Worm (Caenorhabditis elegans) whole organism, L4 larva: ENCODE measurements around the gene clec-218.

Experiments used
- F10B5.3 ChIP-seq: sonication (generic microtip); optimal IDR thresholded peaks from 2 replicates; lab custom pipeline; 2016; ENCODE audit warnings: mild to moderate bottlenecking, missing genetic modification characterization, missing compliant biosample characterization
- F44E2.7 ChIP-seq: fragments of 200-800 bp; sonication (Bioruptor generic); IDR thresholded peaks from 2 replicates; pipeline ENCODE4 v2.1.2; 2022; ENCODE audit warnings: missing genetic modification characterization, missing compliant biosample characterization
- R02D3.7 ChIP-seq: fragments of 150-350 bp; sonication (generic microtip); optimal IDR thresholded peaks from 3 replicates; lab custom pipeline; 2014; ENCODE audit warnings: missing biosample characterization, missing genetic modification characterization
- T20F7.1 ChIP-seq: fragments of 200-800 bp; sonication (Bioruptor generic); optimal IDR thresholded peaks from 2 replicates; lab custom pipeline; 2018; ENCODE audit warnings: mild to moderate bottlenecking, missing genetic modification characterization, missing compliant biosample characterization
- T26A8.4 ChIP-seq: fragments of 200-800 bp; sonication (Bioruptor generic); IDR thresholded peaks from 2 replicates; pipeline ENCODE4 v1.3.6; 2022; ENCODE audit warnings: missing genetic modification characterization, missing compliant biosample characterization
- Y5F2A.4 ChIP-seq: fragments of 200-800 bp; sonication (Bioruptor generic); optimal IDR thresholded peaks from 2 replicates; lab custom pipeline; 2018; ENCODE audit warnings: mild to moderate bottlenecking, missing genetic modification characterization, missing compliant biosample characterization
- ZK337.2 ChIP-seq: fragments of 200-800 bp; sonication (Bioruptor generic); IDR thresholded peaks from 2 replicates; pipeline ENCODE4 v1.3.6; 2022; ENCODE audit warnings: missing genetic modification reagents, missing genetic modification characterization, missing compliant biosample characterization
- ZK546.5 ChIP-seq, 2 experiments: sonication (generic microtip); optimal IDR thresholded peaks; 2 replicates each; lab custom pipeline; 2017; ENCODE audit warnings: missing biosample characterization in 2 of 2, missing genetic modification characterization in 2 of 2
- ceh-20 ChIP-seq: fragments of 200-800 bp; sonication (Bioruptor generic); IDR thresholded peaks from 2 replicates; pipeline ENCODE4 v1.3.6; 2022; ENCODE audit warnings: missing genetic modification reagents, missing genetic modification characterization, missing compliant biosample characterization
- ceh-62 ChIP-seq: sonication (generic microtip); optimal IDR thresholded peaks from 2 replicates; lab custom pipeline; 2017; ENCODE audit warnings: missing biosample characterization, missing genetic modification characterization
- ces-1 ChIP-seq: fragments of 150-350 bp; sonication (generic microtip); optimal IDR thresholded peaks from 4 replicates; lab custom pipeline; 2014; ENCODE audit warnings: missing biosample characterization, missing genetic modification reagents, missing genetic modification characterization
- cey-2 ChIP-seq: sonication (generic microtip); optimal IDR thresholded peaks from 3 replicates; lab custom pipeline; 2017; ENCODE audit warnings: missing genetic modification characterization, mild to moderate bottlenecking, missing compliant biosample characterization, antibody characterized with exemption, borderline replicate concordance; ENCODE audit not compliant: insufficient read depth
- ctbp-1 ChIP-seq: fragments of 200-800 bp; sonication (Bioruptor generic); IDR thresholded peaks from 2 replicates; pipeline ENCODE4 v1.3.6; 2022; ENCODE audit warnings: missing genetic modification reagents, missing genetic modification characterization, missing compliant biosample characterization
- daf-16 ChIP-seq, 3 experiments: sonication (generic microtip); optimal IDR thresholded peaks; 2 replicates each; lab custom pipeline; 2016 to 2017; ENCODE audit warnings: missing genetic modification characterization in 3 of 3, missing genetic modification reagents in 3 of 3, mild to moderate bottlenecking in 2 of 3, missing compliant biosample characterization in 2 of 3, missing biosample characterization in 1 of 3, moderate library complexity in 1 of 3
- daf-19 ChIP-seq: fragments of 200-800 bp; sonication (Bioruptor generic); conservative IDR thresholded peaks from 2 replicates; pipeline ENCODE4 v1.3.6; 2022; ENCODE audit warnings: missing genetic modification characterization, missing compliant biosample characterization
- dmd-6 ChIP-seq: fragments of 200-800 bp; sonication (Bioruptor generic); IDR thresholded peaks from 2 replicates; pipeline ENCODE4 v1.3.6; 2022; ENCODE audit warnings: missing genetic modification reagents, missing genetic modification characterization, missing compliant biosample characterization
- dmd-9 ChIP-seq: fragments of 200-800 bp; sonication (Bioruptor generic); IDR thresholded peaks from 2 replicates; pipeline ENCODE4 v1.3.6; 2022; ENCODE audit warnings: missing genetic modification reagents, missing genetic modification characterization, missing compliant biosample characterization
- dve-1 ChIP-seq: sonication (generic microtip); optimal IDR thresholded peaks from 2 replicates; lab custom pipeline; 2017; ENCODE audit warnings: antibody characterized with exemption, mild to moderate bottlenecking, missing genetic modification characterization, missing compliant biosample characterization; ENCODE audit not compliant: insufficient read depth
- egl-27 ChIP-seq: sonication (generic microtip); optimal IDR thresholded peaks from 3 replicates; lab custom pipeline; 2017; ENCODE audit warnings: missing biosample characterization, missing genetic modification reagents, missing genetic modification characterization
- hlh-11 ChIP-seq: fragments of 200-800 bp; sonication (Bioruptor generic); optimal IDR thresholded peaks from 2 replicates; lab custom pipeline; 2018; ENCODE audit warnings: mild to moderate bottlenecking, missing genetic modification characterization, missing compliant biosample characterization
- hlh-30 ChIP-seq: sonication (generic microtip); optimal IDR thresholded peaks from 2 replicates; lab custom pipeline; 2017; ENCODE audit warnings: antibody characterized with exemption, mild to moderate bottlenecking, missing genetic modification characterization, missing compliant biosample characterization; ENCODE audit not compliant: insufficient read depth
- jun-1 ChIP-seq: fragments of 150-350 bp; optimal IDR thresholded peaks from 2 replicates; lab custom pipeline; 2014; ENCODE audit warnings: missing biosample characterization, missing genetic modification reagents, missing genetic modification characterization
- lin-15B ChIP-seq: fragments of 150-350 bp; sonication (generic microtip); optimal IDR thresholded peaks from 3 replicates; lab custom pipeline; 2014; ENCODE audit warnings: missing biosample characterization, missing genetic modification characterization
- lsy-2 ChIP-seq, 2 experiments: fragments of 150-350 bp in 1 of 2; sonication (generic microtip) in 1 of 2; optimal IDR thresholded peaks; 2 replicates each; lab custom pipeline; 2014 to 2017; ENCODE audit warnings: missing biosample characterization in 2 of 2, missing genetic modification characterization in 2 of 2
- madf-5 ChIP-seq, 2 experiments: fragments of 200-800 bp; sonication (Bioruptor generic); IDR thresholded peaks; 2 replicates each; pipeline ENCODE4 v1.3.6; 2022; ENCODE audit warnings: missing compliant biosample characterization in 2 of 2, missing genetic modification characterization in 2 of 2
- mdt-29 ChIP-seq: fragments of 200-800 bp; sonication (Bioruptor generic); IDR thresholded peaks from 2 replicates; pipeline ENCODE4 v1.3.6; 2022; ENCODE audit warnings: missing genetic modification reagents, missing genetic modification characterization, missing compliant biosample characterization
- mxl-3 ChIP-seq: fragments of 200-800 bp; sonication (Bioruptor generic); optimal IDR thresholded peaks from 2 replicates; lab custom pipeline; 2018; ENCODE audit warnings: mild to moderate bottlenecking, missing genetic modification characterization, missing compliant biosample characterization
- nhr-28 ChIP-seq: fragments of 150-350 bp; optimal IDR thresholded peaks from 2 replicates; lab custom pipeline; 2014; ENCODE audit warnings: missing biosample characterization, missing genetic modification characterization
- nhr-6 ChIP-seq: fragments of 150-350 bp; optimal IDR thresholded peaks from 2 replicates; lab custom pipeline; 2014; ENCODE audit warnings: missing biosample characterization, missing genetic modification characterization
- nhr-77 ChIP-seq: fragments of 150-350 bp; optimal IDR thresholded peaks from 2 replicates; lab custom pipeline; 2014; ENCODE audit warnings: missing biosample characterization, missing genetic modification characterization
- pqm-1 ChIP-seq: sonication (generic microtip); optimal IDR thresholded peaks from 2 replicates; lab custom pipeline; 2017; ENCODE audit warnings: missing biosample characterization, missing genetic modification characterization
- rbr-2 ChIP-seq: sonication (generic microtip); optimal IDR thresholded peaks from 2 replicates; lab custom pipeline; 2016; ENCODE audit warnings: missing genotype, missing genetic modification characterization, missing compliant biosample characterization
- set-16 ChIP-seq: fragments of 200-800 bp; sonication (Bioruptor generic); IDR thresholded peaks from 2 replicates; pipeline ENCODE4 v1.3.6; 2022; ENCODE audit warnings: missing genetic modification reagents, missing genetic modification characterization, missing compliant biosample characterization
- unc-39 ChIP-seq: sonication (generic microtip); optimal IDR thresholded peaks from 2 replicates; lab custom pipeline; 2017; ENCODE audit warnings: missing biosample characterization, missing genetic modification characterization
- unc-62 ChIP-seq, 3 experiments: fragments of 150-350 bp in 1 of 3; sonication (generic microtip); optimal IDR thresholded peaks in 2 of 3; peaks in 1 of 3; 1 replicate in 1 of 3; 2 replicates in 2 of 3; lab custom pipeline; 2014 to 2017; ENCODE audit warnings: missing biosample characterization in 3 of 3, missing genetic modification characterization in 3 of 3, missing genetic modification reagents in 3 of 3, missing genotype in 1 of 3
- vab-7 ChIP-seq: fragments of 200-800 bp; sonication (Bioruptor generic); IDR thresholded peaks from 2 replicates; pipeline ENCODE4 v1.3.6; 2022; ENCODE audit warnings: missing genetic modification reagents, missing genetic modification characterization, missing compliant biosample characterization
- zfp-3 ChIP-seq: fragments of 200-800 bp; sonication (Bioruptor generic); conservative IDR thresholded peaks from 2 replicates; pipeline ENCODE4 v1.3.6; 2022; ENCODE audit warnings: missing genetic modification reagents, missing genetic modification characterization, missing compliant biosample characterization
- zip-11 ChIP-seq: fragments of 200-800 bp; sonication (Bioruptor generic); IDR thresholded peaks from 2 replicates; pipeline ENCODE4 v1.3.6; 2022; ENCODE audit warnings: missing genetic modification characterization, missing compliant biosample characterization
- ztf-11 ChIP-seq: fragments of 150-350 bp; optimal IDR thresholded peaks from 2 replicates; lab custom pipeline; 2014; ENCODE audit warnings: missing biosample characterization, missing genetic modification characterization

The clec-218 gene

ce11 chrV:8306366-8306765, 1.4 kb upstream of the clec-218 start, which contains the start of gene W02D7.8:
Gene W02D7.8 (minus strand): TSS chrV:8306466.
- TF ChIP-seq egl-27 (no peak), dmd-9 (GFP tag; lab: Robert Waterston, UW) (no peak), ceh-62 (no peak), R02D3.7 (tag; lab: Kevin White, UChicago) (no peak), lsy-2 (tag; optimal IDR thresholded peaks at IDR 0.05; lab: Kevin White, UChicago) (no peak), lin-15B (tag; lab: Kevin White, UChicago) (no peak), ZK546.5 (tag; optimal IDR thresholded peaks at IDR 0.05; lab: Kevin White, UChicago) (no peak), rbr-2 (no peak), zip-11 (no peak), zfp-3 (GFP tag; lab: Robert Waterston, UW) (no peak)

DNA sequence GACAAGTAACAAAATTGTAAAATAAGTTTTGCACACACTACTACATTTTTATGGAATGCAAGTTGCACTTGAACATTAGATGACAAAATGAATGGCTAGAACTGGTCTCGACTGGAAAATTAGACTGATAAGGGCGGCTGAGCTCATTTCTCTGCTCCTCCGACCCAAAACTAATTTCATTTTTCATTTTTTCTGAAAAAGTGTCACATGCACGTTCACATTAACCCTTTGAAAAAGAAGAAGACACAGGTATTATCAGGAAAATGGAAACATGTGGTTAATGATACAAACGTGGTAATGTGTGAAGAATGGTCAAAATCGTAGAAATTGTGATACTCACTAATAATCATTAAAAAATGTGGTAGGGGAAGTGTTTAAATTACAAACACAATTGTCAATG, 729 bp upstream of the clec-218 start:
- peak; percentile 64 for TF ChIP-seq mxl-3 (GFP tag; lab: Kevin White, UChicago)
- TF ChIP-seq hlh-30 (tag; lab: Kevin White, UChicago): peak; percentile 54
- peak; percentile 33 for TF ChIP-seq nhr-77 (tag; lab: Kevin White, UChicago)
- peak in 1 of 2 experiments; percentile 90 for TF ChIP-seq unc-62 (GFP tag; optimal IDR thresholded peaks at IDR 0.05 in 1 of 2; lab: Kevin White, UChicago)
- TF ChIP-seq unc-62 (tag; optimal IDR thresholded peaks at IDR 0.05; lab: Kevin White, UChicago): no peak
- no peak for TF ChIP-seq cey-2
- peak; percentile 60 for TF ChIP-seq nhr-28 (tag; lab: Kevin White, UChicago)
- TF ChIP-seq dve-1 (tag; lab: Kevin White, UChicago): peak; percentile 65
- no peak for TF ChIP-seq vab-7 (GFP tag; lab: Robert Waterston, UW)
- TF ChIP-seq pqm-1 (tag; lab: Kevin White, UChicago): peak; percentile 63
- TF ChIP-seq T20F7.1 (GFP tag; lab: Kevin White, UChicago): no peak
- TF ChIP-seq daf-16 (GFP tag; optimal IDR thresholded peaks at IDR 0.05; lab: Kevin White, UChicago): no peak
- TF ChIP-seq daf-16 (tag; optimal IDR thresholded peaks at IDR 0.05; lab: Kevin White, UChicago): peak; percentile 55
- TF ChIP-seq dmd-6: peak; percentile 82
- TF ChIP-seq hlh-11 (tag; lab: Kevin White, UChicago): peak; percentile 65
- TF ChIP-seq ces-1 (GFP tag; lab: Kevin White, UChicago): no peak

- TF ChIP-seq T26A8.4 (GFP tag; lab: Robert Waterston, UW) (no peak), nhr-6 (tag; lab: Kevin White, UChicago) (no peak), ZK546.5 (tag; optimal IDR thresholded peaks at IDR 0.05; lab: Kevin White, UChicago) (no peak), rbr-2 (no peak), daf-19 (GFP tag; lab: Robert Waterston, UW) (no peak), F44E2.7 (GFP tag; lab: Robert Waterston, UW) (no peak), ZK337.2 (no peak), mdt-29 (no peak), unc-39 (tag; lab: Kevin White, UChicago) (no peak), nhr-77 (tag; lab: Kevin White, UChicago) (no peak), ctbp-1 (GFP tag; lab: Robert Waterston, UW) (no peak), ztf-11 (tag; lab: Kevin White, UChicago) (no peak), jun-1 (no peak), F10B5.3 (tag; lab: Kevin White, UChicago) (no peak), set-16 (GFP tag; lab: Robert Waterston, UW) (no peak), ceh-20 (GFP tag; lab: Robert Waterston, UW) (no peak), madf-5 (GFP tag; IDR thresholded peaks at IDR 0.05; lab: Robert Waterston, UW) (no peak), Y5F2A.4 (GFP tag; lab: Kevin White, UChicago) (no peak)
Measured at ce11 chrV:8311210-8311609, 3.5 kb downstream of the clec-218 start, which contains the start of gene W02D7.12. Gene W02D7.12 (plus strand): TSS chrV:8311510.
